Worm (Caenorhabditis elegans): ENCODE results near the gene tbc-2.

DNA sequence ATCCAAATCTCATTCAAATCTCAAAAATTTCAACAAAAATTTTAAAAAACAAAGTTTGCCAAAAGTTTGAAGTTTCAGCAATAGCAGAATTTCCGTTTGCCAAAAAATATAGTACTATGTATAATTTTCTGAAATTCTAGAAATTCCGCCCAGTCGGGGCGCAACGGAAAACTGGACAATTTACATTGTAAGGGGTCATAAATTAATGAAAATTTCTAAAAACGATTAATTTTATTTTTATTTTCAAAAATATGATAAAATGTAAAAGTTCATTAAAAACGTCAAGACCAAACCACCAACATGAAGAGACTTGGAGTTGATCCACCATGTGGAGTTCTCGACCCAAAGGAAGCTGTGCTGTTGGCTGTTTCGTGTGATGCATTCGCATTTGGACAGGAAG lies 8.9 kb downstream of the tbc-2 start, which contains the start of gene ZK1248.4:
- TF ChIP-seq ceh-48 (tag; optimal IDR thresholded peaks at IDR 0.05) (no peak), ahr-1 (tag; optimal IDR thresholded peaks at IDR 0.05) (no peak), unc-55 (GFP tag; optimal IDR thresholded peaks at IDR 0.05) (no peak), ceh-9 (tag; optimal IDR thresholded peaks at IDR 0.05) (no peak), fax-1 (tag; optimal IDR thresholded peaks at IDR 0.05) (no peak), lin-11 (tag; optimal IDR thresholded peaks at IDR 0.05) (no peak), F13H6.1 (tag; optimal IDR thresholded peaks at IDR 0.05) (no peak), ama-1 (optimal IDR thresholded peaks at IDR 0.05) (no peak)
